Fruit fly (Drosophila melanogaster) whole organism: ENCODE data around the gene CG13377.

Source experiments
- EcR ChIP-seq, 2 experiments: fragments of >200 bp; optimal IDR thresholded peaks; 2 replicates each; lab custom pipeline; 2017; ENCODE audit warnings: missing biosample characterization in 2 of 2, missing genetic modification characterization in 2 of 2, missing genetic modification reagents in 2 of 2
- psq ChIP-seq: fragments of >200 bp; optimal IDR thresholded peaks from 2 replicates; lab custom pipeline; 2017
- usp ChIP-seq: fragments of >200 bp; optimal IDR thresholded peaks from 2 replicates; lab custom pipeline; 2017; ENCODE audit warnings: missing biosample characterization, missing genetic modification characterization, mixed read lengths

- TF ChIP-seq usp (GFP tag; lab: Kevin White, UChicago) (no peak), EcR (GFP tag; optimal IDR thresholded peaks at IDR 0.05; lab: Kevin White, UChicago) (no peak), psq (no peak)
These were observed 15.4 kb upstream of the CG13377 start, which contains the start of the genes CG3777 and ewg for dm6 chrX:279097-279727.
